Worm (Caenorhabditis elegans) whole organism, L1 larva: ENCODE data around the gene cyp-37B1.

Experiments
- C04F5.9 ChIP-seq: sonication (generic microtip); optimal IDR thresholded peaks from 2 replicates; lab custom pipeline; 2016; ENCODE audit warnings: missing genetic modification characterization, missing compliant biosample characterization
- aly-2 ChIP-seq: fragments of 150-350 bp; optimal IDR thresholded peaks from 2 replicates; lab custom pipeline; 2014; ENCODE audit warnings: missing biosample characterization, missing genetic modification characterization
- fkh-10 ChIP-seq: sonication (generic microtip); optimal IDR thresholded peaks from 2 replicates; lab custom pipeline; 2017; ENCODE audit warnings: missing biosample characterization, missing genetic modification reagents, missing genetic modification characterization
- hpl-2 ChIP-seq: fragments of 150-350 bp; optimal IDR thresholded peaks from 2 replicates; lab custom pipeline; 2014; ENCODE audit warnings: missing biosample characterization, missing genetic modification reagents, missing genetic modification characterization
- mdl-1 ChIP-seq, 2 experiments: fragments of 150-350 bp; optimal IDR thresholded peaks; 2 replicates each; lab custom pipeline; 2014 to 2017; ENCODE audit warnings: missing biosample characterization in 2 of 2, missing genetic modification characterization in 2 of 2, inconsistent platforms in 1 of 2
- nhr-237 ChIP-seq: fragments of 150-350 bp; optimal IDR thresholded peaks from 2 replicates; lab custom pipeline; 2014; ENCODE audit warnings: missing biosample characterization, missing genetic modification characterization
- pqm-1 ChIP-seq: sonication (generic microtip); optimal IDR thresholded peaks from 3 replicates; lab custom pipeline; 2017; ENCODE audit warnings: missing biosample characterization, missing genetic modification characterization
- skn-1 ChIP-seq: fragments of 150-350 bp; optimal IDR thresholded peaks from 2 replicates; lab custom pipeline; 2014; ENCODE audit warnings: missing biosample characterization, missing genetic modification characterization
- unc-130 ChIP-seq: fragments of 150-350 bp; optimal IDR thresholded peaks from 2 replicates; lab custom pipeline; 2017; ENCODE audit warnings: missing biosample characterization, missing genetic modification characterization, inconsistent platforms

DNA sequence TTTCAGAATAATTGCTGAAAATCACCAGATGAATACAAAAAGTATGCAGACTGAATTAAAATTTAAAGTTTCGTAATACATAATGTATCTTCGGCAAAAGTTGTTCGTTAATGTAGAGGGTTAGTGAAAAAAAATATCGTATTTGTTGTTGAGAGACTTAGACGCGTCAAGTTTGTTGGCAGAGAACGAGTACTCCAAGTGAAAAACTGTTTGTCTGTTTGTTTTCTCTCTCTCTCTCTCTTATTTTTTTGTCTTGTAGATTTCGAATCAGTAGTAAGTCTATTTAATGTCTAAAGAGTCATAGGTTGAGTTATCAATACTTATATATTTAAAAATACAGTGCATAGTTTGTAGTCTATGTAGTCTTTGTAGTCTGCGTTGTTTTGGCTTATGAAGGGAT, 8.4 kb upstream of the cyp-37B1 start, which contains the start of the genes fbxa-2 and T13F3.8:
- TF ChIP-seq aly-2 (tag; lab: Kevin White, UChicago), result no peak
- TF ChIP-seq unc-130 (tag; lab: Kevin White, UChicago), result no peak
- TF ChIP-seq mdl-1 (tag; optimal IDR thresholded peaks at IDR 0.05; lab: Kevin White, UChicago), result no peak
- TF ChIP-seq skn-1 (tag; lab: Kevin White, UChicago), result no peak
- TF ChIP-seq hpl-2, result no peak
- no peak for TF ChIP-seq C04F5.9 (tag; lab: Kevin White, UChicago)
- TF ChIP-seq fkh-10 (GFP tag; lab: Kevin White, UChicago), result no peak
- TF ChIP-seq nhr-237 (tag; lab: Kevin White, UChicago), result no peak
- no peak for TF ChIP-seq pqm-1 (tag; lab: Kevin White, UChicago)
